Worm (Caenorhabditis elegans) whole organism, late embryonic: ENCODE data around the gene R01H2.7.

Experiments used
- ama-1 ChIP-seq: fragments of 150-350 bp; optimal IDR thresholded peaks from 2 replicates; lab custom pipeline; 2014
- ceh-18 ChIP-seq: sonication (generic microtip); optimal IDR thresholded peaks from 2 replicates; lab custom pipeline; 2016; ENCODE audit warnings: missing genetic modification characterization, missing compliant biosample characterization
- lin-11 ChIP-seq: fragments of 200-800 bp; sonication (Bioruptor generic); optimal IDR thresholded peaks from 2 replicates; lab custom pipeline; 2018; ENCODE audit warnings: mild to moderate bottlenecking, missing genetic modification characterization, missing compliant biosample characterization
- madf-2 ChIP-seq: sonication (generic microtip); optimal IDR thresholded peaks from 2 replicates; lab custom pipeline; 2017; ENCODE audit warnings: missing genetic modification characterization, missing compliant biosample characterization

ce11 chrIII:7076386-7076785, 30.8 kb upstream of the R01H2.7 start, which contains the start of gene ZK418.13:
- TF ChIP-seq lin-11 = no peak
- no peak for TF ChIP-seq ceh-18 (tag; lab: Kevin White, UChicago)
- no peak for TF ChIP-seq ama-1 (lab: Kevin White, UChicago)
- no peak for TF ChIP-seq madf-2
